Worm (Caenorhabditis elegans) whole organism, L3 larva: ENCODE measurements around the gene Y43F8B.14.

Experiments
- ceh-28 ChIP-seq: fragments of 150-350 bp; optimal IDR thresholded peaks from 2 replicates; lab custom pipeline; 2014; ENCODE audit warnings: missing biosample characterization, missing genetic modification reagents, missing genetic modification characterization
- ceh-82 ChIP-seq: fragments of 150-350 bp; optimal IDR thresholded peaks from 2 replicates; lab custom pipeline; 2014; ENCODE audit warnings: missing biosample characterization, missing genetic modification characterization
- ceh-9 ChIP-seq: sonication (generic microtip); optimal IDR thresholded peaks from 2 replicates; lab custom pipeline; 2018; ENCODE audit warnings: missing biosample characterization, missing genetic modification characterization
- egl-27 ChIP-seq: sonication (generic microtip); optimal IDR thresholded peaks from 4 replicates; lab custom pipeline; 2017; ENCODE audit warnings: missing biosample characterization, missing genetic modification reagents, missing genetic modification characterization
- elt-2 ChIP-seq: sonication (generic microtip); optimal IDR thresholded peaks from 2 replicates; lab custom pipeline; 2016; ENCODE audit warnings: missing genetic modification reagents, mild to moderate bottlenecking, missing genetic modification characterization, missing compliant biosample characterization
- elt-3 ChIP-seq, 3 experiments: fragments of 150-350 bp in 1 of 3; sonication (generic microtip) in 2 of 3; optimal IDR thresholded peaks; 2 replicates in 2 of 3; 4 replicates in 1 of 3; lab custom pipeline; 2014 to 2017; ENCODE audit warnings: missing biosample characterization in 3 of 3, missing genetic modification characterization in 3 of 3
- fkh-2 ChIP-seq: fragments of 150-350 bp; optimal IDR thresholded peaks from 2 replicates; lab custom pipeline; 2014; ENCODE audit warnings: missing biosample characterization, missing genetic modification reagents, missing genetic modification characterization
- fos-1 ChIP-seq: fragments of 150-350 bp; optimal IDR thresholded peaks from 2 replicates; lab custom pipeline; 2014; ENCODE audit warnings: missing biosample characterization, missing genetic modification characterization
- lin-15B ChIP-seq: fragments of 150-350 bp; optimal IDR thresholded peaks from 2 replicates; lab custom pipeline; 2014; ENCODE audit warnings: missing biosample characterization, missing genetic modification characterization
- mdl-1 ChIP-seq: fragments of 150-350 bp; optimal IDR thresholded peaks from 2 replicates; lab custom pipeline; 2014; ENCODE audit warnings: missing biosample characterization, missing genetic modification characterization
- mml-1 ChIP-seq: fragments of 150-350 bp; sonication (generic microtip); optimal IDR thresholded peaks from 3 replicates; lab custom pipeline; 2014; ENCODE audit warnings: missing biosample characterization, missing genetic modification characterization
- nhr-237 ChIP-seq: fragments of 150-350 bp; optimal IDR thresholded peaks from 2 replicates; lab custom pipeline; 2014; ENCODE audit warnings: missing biosample characterization, missing genetic modification characterization
- nhr-28 ChIP-seq: fragments of 150-350 bp; optimal IDR thresholded peaks from 2 replicates; lab custom pipeline; 2014; ENCODE audit warnings: missing biosample characterization, missing genetic modification characterization
- nhr-67 ChIP-seq: fragments of 150-350 bp; optimal IDR thresholded peaks from 2 replicates; lab custom pipeline; 2014; ENCODE audit warnings: missing biosample characterization, missing genetic modification characterization
- nhr-77 ChIP-seq: fragments of 150-350 bp; optimal IDR thresholded peaks from 2 replicates; lab custom pipeline; 2014; ENCODE audit warnings: missing biosample characterization, missing genetic modification characterization
- pha-4 ChIP-seq: fragments of 150-350 bp; optimal IDR thresholded peaks from 2 replicates; lab custom pipeline; 2014; ENCODE audit warnings: missing biosample characterization, missing genetic modification reagents, missing genetic modification characterization
- pqm-1 ChIP-seq: fragments of 150-350 bp; optimal IDR thresholded peaks from 2 replicates; lab custom pipeline; 2017; ENCODE audit warnings: missing biosample characterization, missing genetic modification characterization, inconsistent platforms
- sea-2 ChIP-seq: fragments of 150-350 bp; sonication (generic microtip); optimal IDR thresholded peaks from 4 replicates; lab custom pipeline; 2014; ENCODE audit warnings: missing biosample characterization, missing genetic modification reagents, missing genetic modification characterization
- snpc-4 ChIP-seq: fragments of 150-350 bp; optimal IDR thresholded peaks from 2 replicates; lab custom pipeline; 2014; ENCODE audit warnings: missing biosample characterization, missing genetic modification characterization
- tbx-2 ChIP-seq: sonication (generic microtip); optimal IDR thresholded peaks from 2 replicates; lab custom pipeline; 2016; ENCODE audit warnings: mild to moderate bottlenecking, missing genetic modification characterization, missing compliant biosample characterization
- unc-39 ChIP-seq: sonication (generic microtip); optimal IDR thresholded peaks from 4 replicates; lab custom pipeline; 2017; ENCODE audit warnings: missing biosample characterization, missing genetic modification characterization
- unc-62 ChIP-seq: fragments of 150-350 bp; sonication (generic microtip); optimal IDR thresholded peaks from 4 replicates; lab custom pipeline; 2014; ENCODE audit warnings: missing biosample characterization, missing genetic modification reagents, missing genetic modification characterization

Y43F8B.14 gene

ce11 chrV:19403619-19404018, 52.2 kb downstream of the Y43F8B.14 start:
- TF ChIP-seq elt-3 (tag; optimal IDR thresholded peaks at IDR 0.05; lab: Kevin White, UChicago) (no peak), ceh-82 (tag; lab: Kevin White, UChicago) (no peak), fkh-2 (no peak), lin-15B (no peak), mml-1 (tag; lab: Kevin White, UChicago) (no peak), tbx-2 (tag; lab: Kevin White, UChicago) (no peak), elt-2 (no peak)

- TF ChIP-seq egl-27 (tag; lab: Kevin White, UChicago) (no peak), sea-2 (GFP tag; lab: Kevin White, UChicago) (no peak), pqm-1 (tag; lab: Kevin White, UChicago) (no peak), mdl-1 (tag; lab: Kevin White, UChicago) (no peak), fos-1 (no peak), ceh-9 (no peak), ceh-82 (tag; lab: Kevin White, UChicago) (no peak), nhr-77 (tag; lab: Kevin White, UChicago) (no peak), unc-39 (tag; lab: Kevin White, UChicago) (no peak), ceh-28 (no peak), snpc-4 (tag; lab: Kevin White, UChicago) (no peak), nhr-28 (tag; lab: Kevin White, UChicago) (no peak), unc-62 (GFP tag; lab: Kevin White, UChicago) (no peak), nhr-67 (tag; lab: Kevin White, UChicago) (no peak), fkh-2 (no peak), pha-4 (no peak), nhr-237 (no peak)
Measured at ce11 chrV:19402855-19403254, 52.9 kb downstream of the Y43F8B.14 start, which contains the start of gene C25F9.12. Gene C25F9.12 (minus strand): TSS chrV:19402955.
